Worm (Caenorhabditis elegans) whole organism, mixed stage, embryonic: Measurements from ENCODE around the gene nlp-68.
A peak's percentile ranks its signal among the peaks of the same experiment; 100 is the strongest.

Source experiments
- bed-3 ChIP-seq: fragments of 200-800 bp; sonication (Bioruptor generic); optimal IDR thresholded peaks from 3 replicates; lab custom pipeline; 2018; ENCODE audit warnings: mild to moderate bottlenecking, missing genetic modification characterization, moderate library complexity, missing compliant biosample characterization
- blmp-1 ChIP-seq: fragments of 150-350 bp; optimal IDR thresholded peaks from 2 replicates; lab custom pipeline; 2014; ENCODE audit warnings: missing biosample characterization, missing genetic modification characterization
- ceh-39 ChIP-seq: fragments of 150-350 bp; optimal IDR thresholded peaks from 2 replicates; lab custom pipeline; 2014; ENCODE audit warnings: missing biosample characterization, missing genetic modification characterization
- ceh-43 ChIP-seq: fragments of 200-800 bp; sonication (Bioruptor generic); optimal IDR thresholded peaks from 2 replicates; lab custom pipeline; 2018; ENCODE audit warnings: mild to moderate bottlenecking, missing genetic modification characterization, moderate library complexity, missing compliant biosample characterization
- ceh-83 ChIP-seq: fragments of 200-800 bp; sonication (Bioruptor generic); optimal IDR thresholded peaks from 2 replicates; lab custom pipeline; 2018; ENCODE audit warnings: mild to moderate bottlenecking, missing genetic modification characterization, missing compliant biosample characterization
- ces-1 ChIP-seq: fragments of 150-350 bp; optimal IDR thresholded peaks from 2 replicates; lab custom pipeline; 2014; ENCODE audit warnings: missing biosample characterization, missing genetic modification reagents, missing genetic modification characterization
- drap-1 ChIP-seq: fragments of 200-800 bp; sonication (Bioruptor generic); optimal IDR thresholded peaks from 3 replicates; lab custom pipeline; 2018; ENCODE audit warnings: mild to moderate bottlenecking, missing genetic modification characterization, missing compliant biosample characterization
- elt-1 ChIP-seq: sonication (generic microtip); optimal IDR thresholded peaks from 2 replicates; lab custom pipeline; 2017; ENCODE audit warnings: missing genetic modification characterization, mild to moderate bottlenecking, missing compliant biosample characterization, antibody characterized with exemption, moderate library complexity, borderline replicate concordance; ENCODE audit not compliant: insufficient read depth
- flh-1 ChIP-seq: fragments of 200-800 bp; sonication (Bioruptor generic); optimal IDR thresholded peaks from 2 replicates; lab custom pipeline; 2018; ENCODE audit warnings: mild to moderate bottlenecking, missing genetic modification characterization, moderate library complexity, missing compliant biosample characterization
- ham-2 ChIP-seq: fragments of 200-800 bp; sonication (Bioruptor generic); optimal IDR thresholded peaks from 2 replicates; lab custom pipeline; 2018; ENCODE audit warnings: mild to moderate bottlenecking, missing genetic modification characterization, missing compliant biosample characterization
- hlh-1 ChIP-seq: fragments of 150-350 bp; optimal IDR thresholded peaks from 2 replicates; lab custom pipeline; 2014; ENCODE audit warnings: missing biosample characterization, missing genetic modification reagents, missing genetic modification characterization
- lin-13 ChIP-seq: fragments of 150-350 bp; optimal IDR thresholded peaks from 2 replicates; lab custom pipeline; 2014; ENCODE audit warnings: missing biosample characterization, missing genetic modification characterization
- lin-32 ChIP-seq: fragments of 200-800 bp; sonication (Bioruptor generic); optimal IDR thresholded peaks from 2 replicates; lab custom pipeline; 2018; ENCODE audit warnings: mild to moderate bottlenecking, missing genetic modification characterization, missing compliant biosample characterization
- lsy-2 ChIP-seq: fragments of 150-350 bp; optimal IDR thresholded peaks from 2 replicates; lab custom pipeline; 2014; ENCODE audit warnings: missing biosample characterization, missing genetic modification characterization
- mab-5 ChIP-seq: fragments of 150-350 bp; optimal IDR thresholded peaks from 2 replicates; lab custom pipeline; 2014; ENCODE audit warnings: missing biosample characterization, missing genetic modification characterization
- mep-1 ChIP-seq: fragments of 150-350 bp; optimal IDR thresholded peaks from 2 replicates; lab custom pipeline; 2017; ENCODE audit warnings: missing biosample characterization, missing genetic modification reagents, missing genetic modification characterization, inconsistent platforms
- mls-2 ChIP-seq: sonication (generic microtip); optimal IDR thresholded peaks from 2 replicates; lab custom pipeline; 2016; ENCODE audit warnings: mild to moderate bottlenecking, missing genetic modification characterization, moderate library complexity, missing compliant biosample characterization
- nhr-12 ChIP-seq: fragments of 150-350 bp; optimal IDR thresholded peaks from 2 replicates; lab custom pipeline; 2014; ENCODE audit warnings: missing biosample characterization, missing genetic modification characterization
- nhr-2 ChIP-seq: fragments of 150-350 bp; optimal IDR thresholded peaks from 2 replicates; lab custom pipeline; 2014; ENCODE audit warnings: missing biosample characterization, missing genetic modification characterization
- nhr-237 ChIP-seq: fragments of 150-350 bp; optimal IDR thresholded peaks from 2 replicates; lab custom pipeline; 2014; ENCODE audit warnings: missing biosample characterization, missing genetic modification characterization
- nhr-28 ChIP-seq: fragments of 150-350 bp; optimal IDR thresholded peaks from 2 replicates; lab custom pipeline; 2014; ENCODE audit warnings: missing biosample characterization, missing genetic modification characterization
- nhr-76 ChIP-seq: sonication (generic microtip); optimal IDR thresholded peaks from 2 replicates; lab custom pipeline; 2017; ENCODE audit warnings: missing biosample characterization, missing genetic modification characterization
- pha-4 ChIP-seq: fragments of 150-350 bp; optimal IDR thresholded peaks from 2 replicates; lab custom pipeline; 2018; ENCODE audit warnings: missing biosample characterization, missing genetic modification reagents, missing genetic modification characterization
- sem-2 ChIP-seq: fragments of 200-800 bp; sonication (Bioruptor generic); optimal IDR thresholded peaks from 2 replicates; lab custom pipeline; 2018; ENCODE audit warnings: mild to moderate bottlenecking, missing genetic modification characterization, missing compliant biosample characterization
- snpc-4 ChIP-seq: fragments of 150-350 bp; optimal IDR thresholded peaks from 2 replicates; lab custom pipeline; 2014; ENCODE audit warnings: missing biosample characterization, missing genetic modification characterization
- sptf-1 ChIP-seq: sonication (generic microtip); optimal IDR thresholded peaks from 2 replicates; lab custom pipeline; 2017; ENCODE audit warnings: mild to moderate bottlenecking, missing genetic modification characterization, moderate library complexity, missing compliant biosample characterization
- tbx-8 ChIP-seq: fragments of 200-800 bp; sonication (Bioruptor generic); optimal IDR thresholded peaks from 2 replicates; lab custom pipeline; 2018; ENCODE audit warnings: mild to moderate bottlenecking, missing genetic modification characterization, moderate library complexity, missing compliant biosample characterization
- unc-120 ChIP-seq: sonication (generic microtip); optimal IDR thresholded peaks from 2 replicates; lab custom pipeline; 2017; ENCODE audit warnings: missing genetic modification characterization, missing compliant biosample characterization; ENCODE audit not compliant: poor library complexity, severe bottlenecking
- unc-39 ChIP-seq: fragments of 150-350 bp; optimal IDR thresholded peaks from 2 replicates; lab custom pipeline; 2014; ENCODE audit warnings: missing biosample characterization, missing genetic modification characterization
- unc-62 ChIP-seq: fragments of 150-350 bp; optimal IDR thresholded peaks from 2 replicates; lab custom pipeline; 2014; ENCODE audit warnings: missing biosample characterization, missing genetic modification reagents, missing genetic modification characterization
- zip-8 ChIP-seq: fragments of 150-350 bp; optimal IDR thresholded peaks from 2 replicates; lab custom pipeline; 2014; ENCODE audit warnings: missing biosample characterization, missing genetic modification characterization
- ztf-11 ChIP-seq: fragments of 150-350 bp; optimal IDR thresholded peaks from 2 replicates; lab custom pipeline; 2014; ENCODE audit warnings: missing biosample characterization, missing genetic modification characterization

nlp-68 gene

ce11 chrIII:10538757-10539213, at the start of gene nlp-68:
TSS of gene nlp-68 (minus strand) at chrIII:10539163.
- no peak for TF ChIP-seq mep-1 (tag; lab: Kevin White, UChicago)
- TF ChIP-seq lin-32 (GFP tag; lab: Kevin White, UChicago), result no peak
- no peak for TF ChIP-seq nhr-76
- TF ChIP-seq ceh-43 (GFP tag; lab: Kevin White, UChicago), result no peak
- no peak for TF ChIP-seq nhr-2 (tag; lab: Kevin White, UChicago)
- no peak for TF ChIP-seq sem-2 (GFP tag; lab: Kevin White, UChicago)
- no peak for TF ChIP-seq snpc-4
- TF ChIP-seq bed-3 (GFP tag; lab: Kevin White, UChicago), result no peak
- TF ChIP-seq unc-62 (GFP tag; lab: Kevin White, UChicago), result no peak
- TF ChIP-seq elt-1, result no peak
- TF ChIP-seq mls-2, result no peak
- no peak for TF ChIP-seq nhr-28 (tag; lab: Kevin White, UChicago)
- no peak for TF ChIP-seq blmp-1 (tag; lab: Kevin White, UChicago)
- TF ChIP-seq tbx-8 (GFP tag; lab: Kevin White, UChicago), result no peak
- no peak for TF ChIP-seq unc-39 (tag; lab: Kevin White, UChicago)
- TF ChIP-seq sptf-1 (tag; lab: Kevin White, UChicago), result no peak
- no peak for TF ChIP-seq hlh-1 (tag; lab: Kevin White, UChicago)
- no peak for TF ChIP-seq ces-1 (GFP tag; lab: Kevin White, UChicago)
- no peak for TF ChIP-seq ztf-11 (tag; lab: Kevin White, UChicago)
- no peak for TF ChIP-seq ham-2 (GFP tag; lab: Kevin White, UChicago)

ce11 chrIII:10586243-10586642, 47.3 kb upstream of the nlp-68 start, which contains the start of gene Y45F3A.5:
TSS of gene Y45F3A.5 (minus strand) at chrIII:10586343.
- TF ChIP-seq lin-13 (tag; lab: Kevin White, UChicago) (no peak), ces-1 (GFP tag; lab: Kevin White, UChicago) (no peak), nhr-237 (no peak), ceh-39 (tag; lab: Kevin White, UChicago) (no peak), lsy-2 (tag; lab: Kevin White, UChicago) (no peak), mab-5 (no peak), nhr-76 (no peak), unc-120 (tag; lab: Kevin White, UChicago) (no peak), ceh-83 (no peak), nhr-12 (tag; lab: Kevin White, UChicago) (no peak), sem-2 (GFP tag; lab: Kevin White, UChicago) (no peak), nhr-28 (tag; lab: Kevin White, UChicago) (no peak), ztf-11 (tag; lab: Kevin White, UChicago) (no peak), pha-4 (no peak), tbx-8 (GFP tag; lab: Kevin White, UChicago) (no peak), ceh-43 (GFP tag; lab: Kevin White, UChicago) (no peak), ham-2 (GFP tag; lab: Kevin White, UChicago) (no peak), drap-1 (GFP tag; lab: Kevin White, UChicago) (no peak), flh-1 (GFP tag; lab: Kevin White, UChicago) (no peak)

- TF ChIP-seq unc-39 (tag; lab: Kevin White, UChicago) (no peak), ces-1 (GFP tag; lab: Kevin White, UChicago) (peak; percentile 87), bed-3 (GFP tag; lab: Kevin White, UChicago) (no peak), hlh-1 (tag; lab: Kevin White, UChicago) (no peak), unc-62 (GFP tag; lab: Kevin White, UChicago) (no peak), sem-2 (GFP tag; lab: Kevin White, UChicago) (no peak)
Measured at ce11 chrIII:10583483-10583882, 44.5 kb upstream of the nlp-68 start.

DNA sequence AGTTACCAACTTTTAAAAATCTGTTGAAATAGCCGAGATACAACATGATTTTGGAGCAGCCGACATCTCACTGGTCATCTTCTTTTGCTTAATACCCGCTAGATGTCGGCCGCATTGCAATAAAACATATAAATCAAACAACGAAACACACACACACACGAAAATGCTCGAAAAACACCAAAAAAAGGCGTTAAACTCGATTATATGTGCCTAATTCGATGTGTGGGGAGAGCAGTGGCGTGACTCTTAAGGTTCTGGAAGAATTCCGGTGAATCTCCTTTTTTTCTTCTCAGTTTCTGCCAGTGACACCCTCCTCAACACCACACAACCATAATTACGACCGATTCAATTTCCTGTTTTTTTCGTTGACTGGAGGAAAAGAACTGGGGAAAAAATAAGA, 41.2 kb upstream of the nlp-68 start:
- no peak for TF ChIP-seq ceh-43 (GFP tag; lab: Kevin White, UChicago)
- TF ChIP-seq tbx-8 (GFP tag; lab: Kevin White, UChicago), result no peak
- no peak for TF ChIP-seq zip-8 (tag; lab: Kevin White, UChicago)
- no peak for TF ChIP-seq flh-1 (GFP tag; lab: Kevin White, UChicago)
- no peak for TF ChIP-seq lin-13 (tag; lab: Kevin White, UChicago)
- no peak for TF ChIP-seq blmp-1 (tag; lab: Kevin White, UChicago)
- TF ChIP-seq bed-3 (GFP tag; lab: Kevin White, UChicago), result no peak
